Fruit fly (Drosophila melanogaster): ENCODE results near the gene CG11885.
A peak's percentile ranks its signal among the peaks of the same experiment; 100 is the strongest.

CG11885 gene

dm6 chr2L:435311-435806 lies 14.1 kb upstream of the CG11885 start (continued):
- TF ChIP-seq CG3995 (GFP tag; optimal IDR thresholded peaks at IDR 0.05) (no peak), C15 (GFP tag; IDR thresholded peaks at IDR 0.05) (no peak), Spps (tag; optimal IDR thresholded peaks at IDR 0.05) (no peak), onecut (GFP tag; IDR thresholded peaks at IDR 0.05) (peak; percentile 51), inv (GFP tag; IDR thresholded peaks at IDR 0.05; ENCODE audit: partially characterized antibody) (no peak), stc (GFP tag; IDR thresholded peaks at IDR 0.05) (no peak; the same call in 1 of the 2 replicates), CG10274 (GFP tag; optimal IDR thresholded peaks at IDR 0.05) (no peak), CG6654 (GFP tag; optimal IDR thresholded peaks at IDR 0.05) (no peak), CG32532 (GFP tag; IDR thresholded peaks at IDR 0.05) (no peak), abd-A (tag; optimal IDR thresholded peaks at IDR 0.05) (no peak), CG15269 (tag; optimal IDR thresholded peaks at IDR 0.05) (no peak), CG6689 (GFP tag; IDR thresholded peaks at IDR 0.05) (0 out of 2 replicates have a peak, but pooled peaks have one; percentile 21), CG10147 (GFP tag; optimal IDR thresholded peaks at IDR 0.05) (no peak), Dp (GFP tag; optimal IDR thresholded peaks at IDR 0.05) (no peak), CG7963 (GFP tag; IDR thresholded peaks at IDR 0.05; ENCODE audit: partially characterized antibody) (no peak), HmgZ (tag; optimal IDR thresholded peaks at IDR 0.05) (no peak), fd64A (GFP tag; optimal IDR thresholded peaks at IDR 0.05) (no peak), nerfin-2 (GFP tag; IDR thresholded peaks at IDR 0.05; ENCODE audit: partially characterized antibody) (no peak), CG8478 (optimal IDR thresholded peaks at IDR 0.05) (no peak), seq (GFP tag; IDR thresholded peaks at IDR 0.05) (0 out of 2 replicates have a peak, but pooled peaks have one; percentile 12), CG2199 (GFP tag; IDR thresholded peaks at IDR 0.05) (no peak), CG10267 (tag; optimal IDR thresholded peaks at IDR 0.05) (peak; percentile 4), tio (GFP tag; optimal IDR thresholded peaks at IDR 0.05) (no peak), Atf6 (GFP tag; IDR thresholded peaks at IDR 0.05) (no peak), CG13894 (tag; optimal IDR thresholded peaks at IDR 0.05) (no peak), CG13296 (GFP tag; optimal IDR thresholded peaks at IDR 0.05) (no peak), slou (GFP tag; optimal IDR thresholded peaks at IDR 0.05) (no peak), kni (GFP tag; optimal IDR thresholded peaks at IDR 0.05) (no peak), Deaf1 (tag; optimal IDR thresholded peaks at IDR 0.05) (peak; percentile 43), CG18619 (GFP tag; optimal IDR thresholded peaks at IDR 0.05) (no peak), Fer2 (tag; optimal IDR thresholded peaks at IDR 0.05) (no peak), CG8359 (GFP tag; optimal IDR thresholded peaks at IDR 0.05; ENCODE audit: borderline replicate concordance) (no peak), CG10209 (GFP tag; optimal IDR thresholded peaks at IDR 0.05) (peak; percentile 17), Myb (GFP tag; optimal IDR thresholded peaks at IDR 0.05) (no peak), HmgD (GFP tag; optimal IDR thresholded peaks at IDR 0.05) (no peak), CG13424 (tag; optimal IDR thresholded peaks at IDR 0.05) (peak; percentile 34), CG14667 (GFP tag; IDR thresholded peaks at IDR 0.05) (no peak), MESR4 (GFP tag; optimal IDR thresholded peaks at IDR 0.05) (no peak), chinmo (GFP tag; IDR thresholded peaks at IDR 0.05; ENCODE audit: partially characterized antibody) (no peak), CG13287 (GFP tag; IDR thresholded peaks at IDR 0.05; ENCODE audit: partially characterized antibody) (no peak), p53 (GFP tag; optimal IDR thresholded peaks at IDR 0.05) (no peak), CG9932 (GFP tag; IDR thresholded peaks at IDR 0.05) (no peak), danr (GFP tag; IDR thresholded peaks at IDR 0.05) (0 out of 2 replicates have a peak, but pooled peaks have one; percentile 5), ab (GFP tag; optimal IDR thresholded peaks at IDR 0.05) (no peak), ash1 (GFP tag; optimal IDR thresholded peaks at IDR 0.05) (no peak), esg (GFP tag; conservative IDR thresholded peaks at IDR 0.05) (no peak), repo (GFP tag; optimal IDR thresholded peaks at IDR 0.05) (no peak), dimm (GFP tag; IDR thresholded peaks at IDR 0.05) (no peak), Hmr (GFP tag; optimal IDR thresholded peaks at IDR 0.05) (no peak), dmrt11E (tag; optimal IDR thresholded peaks at IDR 0.05) (no peak), luna (GFP tag; optimal IDR thresholded peaks at IDR 0.05) (no peak)

Measured in whole organism, embryonic.